Worm (Caenorhabditis elegans) whole organism, L4 larva: Measurements from ENCODE around the gene R07E5.15.

Experiments
- F10B5.3 ChIP-seq: sonication (generic microtip); optimal IDR thresholded peaks from 2 replicates; lab custom pipeline; 2016; ENCODE audit warnings: mild to moderate bottlenecking, missing genetic modification characterization, missing compliant biosample characterization
- F26F4.8 ChIP-seq: fragments of 200-800 bp; sonication (Bioruptor generic); conservative IDR thresholded peaks from 2 replicates; pipeline ENCODE4 v1.3.6; 2022; ENCODE audit warnings: missing genetic modification characterization, missing compliant biosample characterization
- F44E2.7 ChIP-seq: fragments of 200-800 bp; sonication (Bioruptor generic); IDR thresholded peaks from 2 replicates; pipeline ENCODE4 v2.1.2; 2022; ENCODE audit warnings: missing genetic modification characterization, missing compliant biosample characterization
- F49E8.2 ChIP-seq: sonication (generic microtip); optimal IDR thresholded peaks from 2 replicates; lab custom pipeline; 2016; ENCODE audit warnings: missing compliant biosample characterization, mild to moderate bottlenecking, missing genetic modification characterization, borderline replicate concordance
- Y105C5A.15 ChIP-seq: fragments of 200-800 bp; sonication (Bioruptor generic); IDR thresholded peaks from 2 replicates; pipeline ENCODE4 v1.3.6; 2022; ENCODE audit warnings: missing genetic modification characterization, missing compliant biosample characterization
- Y48G9A.11 ChIP-seq: fragments of 200-800 bp; sonication (Bioruptor generic); IDR thresholded peaks from 2 replicates; pipeline ENCODE4 v1.3.6; 2022; ENCODE audit warnings: missing genetic modification reagents, missing genetic modification characterization, missing compliant biosample characterization
- Y5F2A.4 ChIP-seq: fragments of 200-800 bp; sonication (Bioruptor generic); optimal IDR thresholded peaks from 2 replicates; lab custom pipeline; 2018; ENCODE audit warnings: mild to moderate bottlenecking, missing genetic modification characterization, missing compliant biosample characterization
- ZK337.2 ChIP-seq: fragments of 200-800 bp; sonication (Bioruptor generic); IDR thresholded peaks from 2 replicates; pipeline ENCODE4 v1.3.6; 2022; ENCODE audit warnings: missing genetic modification reagents, missing genetic modification characterization, missing compliant biosample characterization
- aha-1 ChIP-seq: fragments of 150-350 bp; peaks from one replicate; lab custom pipeline; 2014; ENCODE audit warnings: missing biosample characterization, missing genetic modification characterization
- aly-2 ChIP-seq: sonication (generic microtip); optimal IDR thresholded peaks from 2 replicates; lab custom pipeline; 2018; ENCODE audit warnings: missing biosample characterization, missing genetic modification characterization
- arid-1 ChIP-seq: fragments of 200-800 bp; sonication (Bioruptor generic); conservative IDR thresholded peaks from 2 replicates; pipeline ENCODE4 v1.3.6; 2022; ENCODE audit warnings: missing genetic modification reagents, missing genetic modification characterization, missing compliant biosample characterization
- attf-4 ChIP-seq: sonication (generic microtip); optimal IDR thresholded peaks from 3 replicates; lab custom pipeline; 2017; ENCODE audit warnings: missing biosample characterization, missing genetic modification characterization
- ceh-28 ChIP-seq: fragments of 150-350 bp; optimal IDR thresholded peaks from 2 replicates; lab custom pipeline; 2014; ENCODE audit warnings: missing biosample characterization, missing genetic modification reagents, missing genetic modification characterization
- ceh-44 ChIP-seq: fragments of 200-800 bp; sonication (Bioruptor generic); IDR thresholded peaks from 2 replicates; pipeline ENCODE4 v1.3.6; 2022; ENCODE audit warnings: missing genetic modification reagents, missing genetic modification characterization, missing compliant biosample characterization
- cey-2 ChIP-seq: sonication (generic microtip); optimal IDR thresholded peaks from 3 replicates; lab custom pipeline; 2017; ENCODE audit warnings: missing genetic modification characterization, mild to moderate bottlenecking, missing compliant biosample characterization, antibody characterized with exemption, borderline replicate concordance; ENCODE audit not compliant: insufficient read depth
- ctbp-1 ChIP-seq: fragments of 200-800 bp; sonication (Bioruptor generic); IDR thresholded peaks from 2 replicates; pipeline ENCODE4 v1.3.6; 2022; ENCODE audit warnings: missing genetic modification reagents, missing genetic modification characterization, missing compliant biosample characterization
- daf-16 ChIP-seq, 3 experiments: sonication (generic microtip); optimal IDR thresholded peaks; 2 replicates each; lab custom pipeline; 2016 to 2017; ENCODE audit warnings: missing genetic modification characterization in 3 of 3, missing genetic modification reagents in 3 of 3, mild to moderate bottlenecking in 2 of 3, missing compliant biosample characterization in 2 of 3, missing biosample characterization in 1 of 3, moderate library complexity in 1 of 3
- dmd-6 ChIP-seq: fragments of 200-800 bp; sonication (Bioruptor generic); IDR thresholded peaks from 2 replicates; pipeline ENCODE4 v1.3.6; 2022; ENCODE audit warnings: missing genetic modification reagents, missing genetic modification characterization, missing compliant biosample characterization
- dmd-8 ChIP-seq: fragments of 200-800 bp; sonication (Bioruptor generic); IDR thresholded peaks from 2 replicates; pipeline ENCODE4 v1.3.6; 2022; ENCODE audit warnings: missing genetic modification characterization, missing compliant biosample characterization
- duxl-1 ChIP-seq: sonication (generic microtip); optimal IDR thresholded peaks from 2 replicates; lab custom pipeline; 2016; ENCODE audit warnings: mild to moderate bottlenecking, missing genetic modification characterization, moderate library complexity, missing compliant biosample characterization; ENCODE audit not compliant: poor library complexity
- egl-27 ChIP-seq: sonication (generic microtip); optimal IDR thresholded peaks from 3 replicates; lab custom pipeline; 2017; ENCODE audit warnings: missing biosample characterization, missing genetic modification reagents, missing genetic modification characterization
- fkh-10 ChIP-seq: fragments of 150-350 bp; optimal IDR thresholded peaks from 2 replicates; lab custom pipeline; 2014; ENCODE audit warnings: missing biosample characterization, missing genetic modification reagents, missing genetic modification characterization
- gei-8 ChIP-seq: fragments of 200-800 bp; sonication (Bioruptor generic); optimal IDR thresholded peaks from 2 replicates; lab custom pipeline; 2018; ENCODE audit warnings: mild to moderate bottlenecking, missing genetic modification characterization, missing compliant biosample characterization
- hlh-30 ChIP-seq: sonication (generic microtip); optimal IDR thresholded peaks from 2 replicates; lab custom pipeline; 2017; ENCODE audit warnings: antibody characterized with exemption, mild to moderate bottlenecking, missing genetic modification characterization, missing compliant biosample characterization; ENCODE audit not compliant: insufficient read depth
- jun-1 ChIP-seq: fragments of 150-350 bp; optimal IDR thresholded peaks from 2 replicates; lab custom pipeline; 2014; ENCODE audit warnings: missing biosample characterization, missing genetic modification reagents, missing genetic modification characterization
- lin-39 ChIP-seq: fragments of 150-350 bp; optimal IDR thresholded peaks from 2 replicates; lab custom pipeline; 2014; ENCODE audit warnings: missing biosample characterization, missing genetic modification reagents, missing genetic modification characterization
- lir-3 ChIP-seq: sonication (generic microtip); optimal IDR thresholded peaks from 2 replicates; lab custom pipeline; 2016; ENCODE audit warnings: mild to moderate bottlenecking, missing genetic modification characterization, missing compliant biosample characterization
- madf-5 ChIP-seq, 2 experiments: fragments of 200-800 bp; sonication (Bioruptor generic); IDR thresholded peaks; 2 replicates each; pipeline ENCODE4 v1.3.6; 2022; ENCODE audit warnings: missing compliant biosample characterization in 2 of 2, missing genetic modification characterization in 2 of 2
- madf-9 ChIP-seq: fragments of 200-800 bp; sonication (Bioruptor generic); conservative IDR thresholded peaks from 2 replicates; pipeline ENCODE4 v1.3.6; 2022; ENCODE audit warnings: missing genetic modification reagents, missing genetic modification characterization, missing compliant biosample characterization
- mdt-29 ChIP-seq: fragments of 200-800 bp; sonication (Bioruptor generic); IDR thresholded peaks from 2 replicates; pipeline ENCODE4 v1.3.6; 2022; ENCODE audit warnings: missing genetic modification reagents, missing genetic modification characterization, missing compliant biosample characterization
- mxl-2 ChIP-seq: fragments of 200-800 bp; sonication (Bioruptor generic); conservative IDR thresholded peaks from 2 replicates; pipeline ENCODE4 v1.3.6; 2022; ENCODE audit warnings: missing genetic modification reagents, missing genetic modification characterization, missing compliant biosample characterization
- nhr-10 ChIP-seq: fragments of 150-350 bp; optimal IDR thresholded peaks from 2 replicates; lab custom pipeline; 2014; ENCODE audit warnings: missing biosample characterization, missing genetic modification characterization
- nhr-237 ChIP-seq: sonication (generic microtip); optimal IDR thresholded peaks from 2 replicates; lab custom pipeline; 2017; ENCODE audit warnings: missing biosample characterization, missing genetic modification characterization
- nhr-25 ChIP-seq: sonication (generic microtip); optimal IDR thresholded peaks from 2 replicates; lab custom pipeline; 2017; ENCODE audit warnings: missing genetic modification characterization, mild to moderate bottlenecking, missing compliant biosample characterization, antibody characterized with exemption, moderate library complexity, borderline replicate concordance; ENCODE audit not compliant: insufficient read depth
- nhr-28 ChIP-seq: fragments of 150-350 bp; optimal IDR thresholded peaks from 2 replicates; lab custom pipeline; 2014; ENCODE audit warnings: missing biosample characterization, missing genetic modification characterization
- nhr-41 ChIP-seq: fragments of 200-800 bp; sonication (Bioruptor generic); IDR thresholded peaks from 2 replicates; pipeline ENCODE4 v1.3.6; 2022; ENCODE audit warnings: missing genetic modification reagents, missing genetic modification characterization, missing compliant biosample characterization
- nhr-48 ChIP-seq: sonication (generic microtip); optimal IDR thresholded peaks from 2 replicates; lab custom pipeline; 2016; ENCODE audit warnings: mild to moderate bottlenecking, missing genetic modification characterization, missing compliant biosample characterization
- sdz-12 ChIP-seq: fragments of 200-800 bp; sonication (Bioruptor generic); optimal IDR thresholded peaks from 2 replicates; lab custom pipeline; 2018; ENCODE audit warnings: mild to moderate bottlenecking, missing genetic modification characterization, missing compliant biosample characterization
- set-16 ChIP-seq: fragments of 200-800 bp; sonication (Bioruptor generic); IDR thresholded peaks from 2 replicates; pipeline ENCODE4 v1.3.6; 2022; ENCODE audit warnings: missing genetic modification reagents, missing genetic modification characterization, missing compliant biosample characterization
- skn-1 ChIP-seq: fragments of 150-350 bp; optimal IDR thresholded peaks from 2 replicates; lab custom pipeline; 2014; ENCODE audit warnings: missing biosample characterization, missing genetic modification characterization
- snpc-1.2 ChIP-seq: fragments of 200-800 bp; sonication (Bioruptor generic); IDR thresholded peaks from 2 replicates; pipeline ENCODE4 v1.3.6; 2022; ENCODE audit warnings: missing genetic modification reagents, missing genetic modification characterization, missing compliant biosample characterization
- spr-3 ChIP-seq: fragments of 200-800 bp; sonication (Bioruptor generic); optimal IDR thresholded peaks from 2 replicates; lab custom pipeline; 2018; ENCODE audit warnings: mild to moderate bottlenecking, missing genetic modification characterization, missing compliant biosample characterization
- tag-97 ChIP-seq: fragments of 200-800 bp; sonication (Bioruptor generic); IDR thresholded peaks from 2 replicates; pipeline ENCODE4 v1.3.6; 2022; ENCODE audit warnings: missing genetic modification characterization, missing compliant biosample characterization
- tra-1 ChIP-seq: fragments of 200-800 bp; sonication (Bioruptor generic); IDR thresholded peaks from 2 replicates; pipeline ENCODE4 v1.3.6; 2022; ENCODE audit warnings: missing genetic modification reagents, missing genetic modification characterization, missing compliant biosample characterization
- unc-39 ChIP-seq: sonication (generic microtip); optimal IDR thresholded peaks from 2 replicates; lab custom pipeline; 2017; ENCODE audit warnings: missing biosample characterization, missing genetic modification characterization
- zag-1 ChIP-seq: fragments of 150-350 bp; optimal IDR thresholded peaks from 2 replicates; lab custom pipeline; 2014; ENCODE audit warnings: missing biosample characterization, missing genetic modification characterization
- zfp-2 ChIP-seq: sonication (generic microtip); optimal IDR thresholded peaks from 2 replicates; lab custom pipeline; 2016; ENCODE audit warnings: mild to moderate bottlenecking, missing genetic modification characterization, missing compliant biosample characterization
- zfp-3 ChIP-seq: fragments of 200-800 bp; sonication (Bioruptor generic); conservative IDR thresholded peaks from 2 replicates; pipeline ENCODE4 v1.3.6; 2022; ENCODE audit warnings: missing genetic modification reagents, missing genetic modification characterization, missing compliant biosample characterization
- zip-2 ChIP-seq: fragments of 150-350 bp; optimal IDR thresholded peaks from 2 replicates; lab custom pipeline; 2014; ENCODE audit warnings: missing biosample characterization, missing genetic modification characterization
- ztf-11 ChIP-seq: fragments of 150-350 bp; optimal IDR thresholded peaks from 2 replicates; lab custom pipeline; 2014; ENCODE audit warnings: missing biosample characterization, missing genetic modification characterization

Gene R07E5.15

ce11 chrIII:4428797-4429196 lies 27.6 kb downstream of the R07E5.15 start (continued):
- TF ChIP-seq madf-9 (GFP tag; lab: Robert Waterston, UW) (0 out of 2 replicates have a peak, but pooled peaks have one; percentile 25), lin-39 (no peak), skn-1 (tag; lab: Kevin White, UChicago) (no peak), set-16 (no peak), zfp-3 (GFP tag; lab: Robert Waterston, UW) (0 out of 2 replicates have a peak, but pooled peaks have one; percentile 27), nhr-41 (GFP tag; lab: Robert Waterston, UW) (no peak), snpc-1.2 (GFP tag; lab: Robert Waterston, UW) (no peak), jun-1 (tag; lab: Kevin White, UChicago) (no peak), zag-1 (tag; lab: Kevin White, UChicago) (no peak), ceh-44 (GFP tag; lab: Robert Waterston, UW) (no peak), duxl-1 (tag; lab: Kevin White, UChicago) (no peak), F49E8.2 (tag; lab: Kevin White, UChicago) (no peak), nhr-10 (tag; lab: Kevin White, UChicago) (no peak), attf-4 (no peak), dmd-6 (GFP tag; lab: Robert Waterston, UW) (peak; percentile 47), zfp-2 (no peak), nhr-237 (tag; lab: Kevin White, UChicago) (no peak), tag-97 (GFP tag; lab: Robert Waterston, UW) (no peak), ceh-28 (no peak), tra-1 (GFP tag; lab: Robert Waterston, UW) (peak; percentile 32; the same call in 1 of the 2 replicates), F10B5.3 (tag; lab: Kevin White, UChicago) (no peak), mxl-2 (GFP tag; lab: Robert Waterston, UW) (no peak), nhr-25 (no peak), cey-2 (tag; lab: Kevin White, UChicago) (no peak), Y48G9A.11 (GFP tag; lab: Robert Waterston, UW) (no peak), arid-1 (peak; percentile 80), ztf-11 (tag; lab: Kevin White, UChicago) (no peak), zip-2 (no peak), egl-27 (tag; lab: Kevin White, UChicago) (no peak), spr-3 (no peak), daf-16 (GFP tag; optimal IDR thresholded peaks at IDR 0.05; lab: Kevin White, UChicago) (peak in 1 of 2 experiments; percentile 5), daf-16 (tag; optimal IDR thresholded peaks at IDR 0.05; lab: Kevin White, UChicago) (peak; percentile 56), hlh-30 (tag; lab: Kevin White, UChicago) (no peak), nhr-48 (tag; lab: Kevin White, UChicago) (peak; percentile 1), Y5F2A.4 (GFP tag; lab: Kevin White, UChicago) (no peak), unc-39 (tag; lab: Kevin White, UChicago) (no peak), ctbp-1 (GFP tag; lab: Robert Waterston, UW) (peak; percentile 70; the same call in 1 of the 2 replicates), F26F4.8 (GFP tag; lab: Robert Waterston, UW) (peak; percentile 60; the same call in 1 of the 2 replicates), lir-3 (tag; lab: Kevin White, UChicago) (no peak), aly-2 (no peak), fkh-10 (GFP tag; lab: Kevin White, UChicago) (no peak), Y105C5A.15 (GFP tag; lab: Robert Waterston, UW) (0 out of 2 replicates have a peak, but pooled peaks have one; percentile 13), nhr-28 (no peak), F44E2.7 (GFP tag; lab: Robert Waterston, UW) (peak; percentile 81; the same call in 1 of the 2 replicates), sdz-12 (peak; percentile 7), gei-8 (GFP tag; lab: Kevin White, UChicago) (no peak), mdt-29 (GFP tag; lab: Robert Waterston, UW) (no peak), madf-5 (GFP tag; IDR thresholded peaks at IDR 0.05; lab: Robert Waterston, UW) (0 out of 4 replicates have a peak, but pooled peaks of 1 of the 2 experiments have one; percentile 51), dmd-8 (GFP tag; lab: Robert Waterston, UW) (peak; percentile 74; the same call in 1 of the 2 replicates), aha-1 (tag; lab: Kevin White, UChicago) (peak; percentile 63), ZK337.2 (GFP tag; lab: Robert Waterston, UW) (no peak)
